Fruit fly (Drosophila melanogaster) whole organism, pupa: ENCODE measurements around the gene Dhdds.
A peak's percentile ranks its signal among the peaks of the same experiment; 100 is the strongest.

ENCODE experiments used
- D1 ChIP-seq: fragments of 200-800 bp; sonication (Bioruptor generic); optimal IDR thresholded peaks from 2 replicates; lab custom pipeline; 2018; ENCODE audit warnings: missing biosample characterization, mild to moderate bottlenecking, missing genetic modification characterization, moderate library complexity
- EcR ChIP-seq: fragments of 200-800 bp; sonication (Bioruptor generic); optimal IDR thresholded peaks from 3 replicates; lab custom pipeline; 2019; ENCODE audit warnings: missing biosample characterization, missing genetic modification characterization, mild to moderate bottlenecking, moderate library complexity, missing genetic modification reagents
- Snoo ChIP-seq: fragments of 200-800 bp; sonication (Bioruptor generic); optimal IDR thresholded peaks from 3 replicates; lab custom pipeline; 2017; ENCODE audit warnings: missing biosample characterization, mild to moderate bottlenecking, missing genetic modification characterization, inconsistent platforms

- no peak for TF ChIP-seq D1 (tag; lab: Kevin White, UChicago)
- TF ChIP-seq EcR (GFP tag; lab: Kevin White, UChicago): no peak
- TF ChIP-seq Snoo (tag; lab: Kevin White, UChicago): peak; percentile 2
Measured at dm6 chrX:7975516-7976257, 42.5 kb upstream of the Dhdds start.
